Worm (Caenorhabditis elegans) whole organism, late embryonic: ENCODE results near the gene cct-2.

ENCODE experiments used
- C38D4.7 ChIP-seq: fragments of 200-800 bp; sonication (Bioruptor generic); optimal IDR thresholded peaks from 2 replicates; lab custom pipeline; 2018; ENCODE audit warnings: mild to moderate bottlenecking, missing genetic modification characterization, moderate library complexity, missing compliant biosample characterization
- F13H6.1 ChIP-seq: sonication (generic microtip); optimal IDR thresholded peaks from 2 replicates; lab custom pipeline; 2016; ENCODE audit warnings: missing genetic modification characterization, missing compliant biosample characterization
- ama-1 ChIP-seq: fragments of 150-350 bp; optimal IDR thresholded peaks from 2 replicates; lab custom pipeline; 2014
- ceh-14 ChIP-seq: sonication (generic microtip); optimal IDR thresholded peaks from 2 replicates; lab custom pipeline; 2016; ENCODE audit warnings: missing genotype, missing genetic modification characterization, missing compliant biosample characterization
- ceh-18 ChIP-seq: sonication (generic microtip); optimal IDR thresholded peaks from 2 replicates; lab custom pipeline; 2016; ENCODE audit warnings: missing genetic modification characterization, missing compliant biosample characterization
- ceh-2 ChIP-seq: sonication (generic microtip); optimal IDR thresholded peaks from 2 replicates; lab custom pipeline; 2016; ENCODE audit warnings: missing genotype, missing genetic modification characterization, missing compliant biosample characterization
- ceh-22 ChIP-seq: sonication (generic microtip); optimal IDR thresholded peaks from 2 replicates; lab custom pipeline; 2017; ENCODE audit warnings: missing biosample characterization, missing genetic modification characterization
- ceh-30 ChIP-seq: fragments of 150-350 bp; optimal IDR thresholded peaks from 2 replicates; lab custom pipeline; 2014; ENCODE audit warnings: missing biosample characterization, missing genetic modification characterization
- ceh-31 ChIP-seq: sonication (generic microtip); optimal IDR thresholded peaks from 2 replicates; lab custom pipeline; 2016; ENCODE audit warnings: missing genetic modification characterization, missing compliant biosample characterization
- ceh-6 ChIP-seq: fragments of 200-800 bp; sonication (Bioruptor generic); optimal IDR thresholded peaks from 2 replicates; lab custom pipeline; 2018; ENCODE audit warnings: mild to moderate bottlenecking, missing genetic modification characterization, missing compliant biosample characterization
- ceh-9 ChIP-seq: sonication (generic microtip); optimal IDR thresholded peaks from 2 replicates; lab custom pipeline; 2016; ENCODE audit warnings: mild to moderate bottlenecking, missing genetic modification characterization, inconsistent platforms, missing compliant biosample characterization
- che-1 ChIP-seq: sonication (generic microtip); optimal IDR thresholded peaks from 2 replicates; lab custom pipeline; 2016; ENCODE audit warnings: mild to moderate bottlenecking, missing genetic modification characterization, missing compliant biosample characterization
- dmd-4 ChIP-seq: sonication (generic microtip); optimal IDR thresholded peaks from 2 replicates; lab custom pipeline; 2016; ENCODE audit warnings: borderline replicate concordance, missing genetic modification characterization, missing compliant biosample characterization
- elt-2 ChIP-seq: sonication (generic microtip); optimal IDR thresholded peaks from 2 replicates; lab custom pipeline; 2016; ENCODE audit warnings: missing genetic modification reagents, missing genetic modification characterization, missing compliant biosample characterization
- elt-4 ChIP-seq: sonication (generic microtip); optimal IDR thresholded peaks from 2 replicates; lab custom pipeline; 2016; ENCODE audit warnings: missing genetic modification characterization, missing compliant biosample characterization
- ets-4 ChIP-seq: sonication (generic microtip); optimal IDR thresholded peaks from 2 replicates; lab custom pipeline; 2016; ENCODE audit warnings: missing genetic modification characterization, missing compliant biosample characterization
- eyg-1 ChIP-seq: sonication (generic microtip); optimal IDR thresholded peaks from 2 replicates; lab custom pipeline; 2016; ENCODE audit warnings: missing genotype, missing genetic modification characterization, missing compliant biosample characterization
- fkh-10 ChIP-seq: fragments of 150-350 bp; optimal IDR thresholded peaks from 2 replicates; lab custom pipeline; 2014; ENCODE audit warnings: missing biosample characterization, missing genetic modification reagents, missing genetic modification characterization
- fkh-6 ChIP-seq: sonication (generic microtip); optimal IDR thresholded peaks from 2 replicates; lab custom pipeline; 2016; ENCODE audit warnings: missing genetic modification characterization, missing compliant biosample characterization
- hlh-15 ChIP-seq: sonication (generic microtip); optimal IDR thresholded peaks from 2 replicates; lab custom pipeline; 2016; ENCODE audit warnings: missing genetic modification characterization, missing compliant biosample characterization
- hlh-8 ChIP-seq: sonication (generic microtip); optimal IDR thresholded peaks from 2 replicates; lab custom pipeline; 2016; ENCODE audit warnings: missing genotype, missing genetic modification characterization, missing compliant biosample characterization
- lim-6 ChIP-seq: sonication (generic microtip); optimal IDR thresholded peaks from 2 replicates; lab custom pipeline; 2016; ENCODE audit warnings: missing genetic modification characterization, missing compliant biosample characterization
- madf-2 ChIP-seq: sonication (generic microtip); optimal IDR thresholded peaks from 2 replicates; lab custom pipeline; 2017; ENCODE audit warnings: missing genetic modification characterization, missing compliant biosample characterization
- nfya-1 ChIP-seq: sonication (generic microtip); optimal IDR thresholded peaks from 2 replicates; lab custom pipeline; 2017; ENCODE audit warnings: missing genetic modification characterization, mild to moderate bottlenecking, missing compliant biosample characterization, antibody characterized with exemption, moderate library complexity
- nhr-11 ChIP-seq: fragments of 150-350 bp; optimal IDR thresholded peaks from 2 replicates; lab custom pipeline; 2014; ENCODE audit warnings: missing biosample characterization, missing genetic modification characterization
- nhr-232 ChIP-seq: sonication (generic microtip); optimal IDR thresholded peaks from 2 replicates; lab custom pipeline; 2016; ENCODE audit warnings: missing genetic modification characterization, missing compliant biosample characterization
- odd-2 ChIP-seq: sonication (generic microtip); optimal IDR thresholded peaks from 2 replicates; lab custom pipeline; 2017; ENCODE audit warnings: antibody characterized with exemption, mild to moderate bottlenecking, missing genetic modification characterization, missing compliant biosample characterization
- pat-9 ChIP-seq: fragments of 200-800 bp; sonication (Bioruptor generic); optimal IDR thresholded peaks from 2 replicates; lab custom pipeline; 2018; ENCODE audit warnings: mild to moderate bottlenecking, missing genetic modification characterization, moderate library complexity, missing compliant biosample characterization
- pax-1 ChIP-seq: fragments of 150-350 bp; optimal IDR thresholded peaks from 2 replicates; lab custom pipeline; 2014; ENCODE audit warnings: missing biosample characterization, missing genetic modification characterization
- pqm-1 ChIP-seq: sonication (generic microtip); optimal IDR thresholded peaks from 2 replicates; lab custom pipeline; 2016; ENCODE audit warnings: missing genetic modification characterization, missing compliant biosample characterization
- pros-1 ChIP-seq: fragments of 150-350 bp; optimal IDR thresholded peaks from 2 replicates; lab custom pipeline; 2014; ENCODE audit warnings: missing biosample characterization, missing genetic modification reagents, missing genetic modification characterization
- sdc-2 ChIP-seq: sonication (generic microtip); optimal IDR thresholded peaks from 2 replicates; lab custom pipeline; 2016; ENCODE audit warnings: missing genotype, missing genetic modification characterization, missing compliant biosample characterization
- sox-2 ChIP-seq: fragments of 200-800 bp; sonication (Bioruptor generic); IDR thresholded peaks from 2 replicates; pipeline ENCODE4 v1.3.6; 2022; ENCODE audit warnings: missing genetic modification reagents, missing genetic modification characterization, missing compliant biosample characterization
- sox-4 ChIP-seq: sonication (generic microtip); optimal IDR thresholded peaks from 2 replicates; lab custom pipeline; 2017; ENCODE audit warnings: mild to moderate bottlenecking, missing genetic modification characterization, inconsistent platforms, missing compliant biosample characterization
- tbx-7 ChIP-seq: sonication (generic microtip); optimal IDR thresholded peaks from 2 replicates; lab custom pipeline; 2016; ENCODE audit warnings: missing genotype, missing genetic modification characterization, missing compliant biosample characterization
- ttx-3 ChIP-seq: sonication (generic microtip); optimal IDR thresholded peaks from 2 replicates; lab custom pipeline; 2016; ENCODE audit warnings: missing genetic modification reagents, missing genetic modification characterization, missing compliant biosample characterization
- unc-42 ChIP-seq: sonication (generic microtip); optimal IDR thresholded peaks from 2 replicates; lab custom pipeline; 2016; ENCODE audit warnings: missing genotype, missing genetic modification characterization, missing compliant biosample characterization
- unc-86 ChIP-seq: sonication (generic microtip); optimal IDR thresholded peaks from 2 replicates; lab custom pipeline; 2016; ENCODE audit warnings: missing genetic modification characterization, missing compliant biosample characterization
- zip-5 ChIP-seq: sonication (generic microtip); optimal IDR thresholded peaks from 2 replicates; lab custom pipeline; 2016; ENCODE audit warnings: missing genetic modification characterization, missing compliant biosample characterization
- ztf-16 ChIP-seq: sonication (generic microtip); optimal IDR thresholded peaks from 2 replicates; lab custom pipeline; 2017; ENCODE audit warnings: missing genetic modification characterization, missing compliant biosample characterization

cct-2 gene

DNA sequence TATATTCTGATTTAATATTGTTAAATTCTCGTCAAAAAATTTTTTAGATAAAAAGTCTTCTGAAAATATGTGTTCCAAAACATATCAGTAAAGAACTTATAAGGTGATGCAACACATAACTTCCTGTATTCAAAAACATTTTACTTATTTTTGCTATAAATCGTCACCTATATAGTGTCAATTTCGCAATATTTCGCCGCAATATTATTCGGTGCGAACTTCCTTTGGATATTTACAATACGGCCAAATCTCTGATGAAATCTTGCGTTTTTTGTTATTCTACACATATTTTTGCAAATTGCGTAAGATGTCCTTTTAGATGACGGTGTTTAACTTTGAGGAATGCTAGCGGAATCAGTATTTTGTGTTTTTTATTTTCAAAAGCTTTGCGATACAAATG is 6.1 kb upstream of the cct-2 start:
- TF ChIP-seq unc-42 (tag; lab: Kevin White, UChicago) (no peak), ztf-16 (tag; lab: Kevin White, UChicago) (no peak), sdc-2 (no peak), fkh-10 (GFP tag; lab: Kevin White, UChicago) (no peak), hlh-15 (no peak)

DNA sequence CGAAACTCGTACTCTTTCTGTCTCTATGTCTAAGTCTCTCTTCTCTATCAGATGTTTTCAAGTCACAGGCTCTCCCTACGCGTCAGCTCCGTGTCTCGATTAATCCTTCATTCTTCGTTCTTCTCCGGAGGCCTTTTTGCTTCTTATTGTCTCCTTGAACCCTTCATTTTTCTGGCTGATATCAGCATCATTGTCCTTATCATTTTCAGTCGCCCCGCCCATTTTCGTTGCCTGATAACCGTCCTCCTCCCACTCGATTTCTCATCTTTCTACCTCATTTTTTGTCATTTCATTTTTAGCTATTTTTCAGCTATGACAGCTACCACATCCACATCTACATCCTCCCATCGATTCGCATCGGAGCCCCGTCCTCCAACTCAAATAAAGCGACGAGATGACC is 5.4 kb upstream of the cct-2 start, which contains the start of gene B0457.6:
Gene B0457.6, plus strand, starts transcription at position 284 of the 400 bp plus-strand sequence.
- TF ChIP-seq fkh-6 (no peak), elt-2 (tag; lab: Kevin White, UChicago) (peak; percentile 57)

DNA sequence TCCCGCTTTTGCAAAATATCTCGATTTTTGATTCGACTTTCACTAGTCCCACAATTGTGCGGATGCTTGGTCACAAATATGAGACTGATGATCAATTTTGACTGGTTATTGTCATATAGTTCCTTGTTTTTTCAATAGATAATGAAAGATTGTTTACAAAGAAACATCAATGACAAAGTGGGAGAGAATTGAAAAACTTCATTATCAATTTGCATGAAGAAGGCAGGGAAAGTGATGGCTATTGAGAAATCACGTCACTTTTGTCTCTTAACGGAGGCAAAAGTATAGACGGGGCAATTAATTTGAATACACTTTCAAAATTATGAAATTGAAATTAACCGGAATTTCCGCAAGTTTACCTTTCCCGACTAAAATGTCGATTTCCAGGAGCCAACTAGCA is 4.4 kb upstream of the cct-2 start:
- TF ChIP-seq lim-6 (tag; lab: Kevin White, UChicago) (no peak), madf-2 (no peak), nhr-232 (tag; lab: Kevin White, UChicago) (no peak), fkh-6 (no peak), tbx-7 (tag; lab: Kevin White, UChicago) (no peak)

ce11 chrII:8926451-8926850 is 1.1 kb upstream of the cct-2 start, which contains the start of gene B0457.2:
Gene B0457.2 (minus strand): TSS chrII:8926551.
- TF ChIP-seq eyg-1 (no peak), unc-86 (tag; lab: Kevin White, UChicago) (no peak), pqm-1 (tag; lab: Kevin White, UChicago) (no peak), ceh-14 (tag; lab: Kevin White, UChicago) (no peak), F13H6.1 (tag; lab: Kevin White, UChicago) (no peak), ceh-18 (tag; lab: Kevin White, UChicago) (no peak), ceh-2 (tag; lab: Kevin White, UChicago) (no peak), hlh-8 (tag; lab: Kevin White, UChicago) (no peak), ttx-3 (tag; lab: Kevin White, UChicago) (no peak), dmd-4 (tag; lab: Kevin White, UChicago) (no peak), ceh-22 (tag; lab: Kevin White, UChicago) (no peak), nhr-232 (tag; lab: Kevin White, UChicago) (no peak), pat-9 (no peak), elt-4 (tag; lab: Kevin White, UChicago) (no peak), ceh-6 (GFP tag; lab: Kevin White, UChicago) (no peak), ceh-30 (tag; lab: Kevin White, UChicago) (no peak)

ce11 chrII:8929771-8930170 is 2.2 kb downstream of the cct-2 start, which contains the start of gene mrpl-50:
Gene mrpl-50 (plus strand): TSS chrII:8929841.
- TF ChIP-seq unc-86 (tag; lab: Kevin White, UChicago), result no peak
- TF ChIP-seq, all 69 proteins: peak for 0

ce11 chrII:8930763-8931162 is 3.2 kb downstream of the cct-2 start, which contains the start of gene enol-1:
Gene enol-1 (plus strand): TSS chrII:8930997.
- TF ChIP-seq ets-4 (tag; lab: Kevin White, UChicago) (no peak), sox-4 (no peak), F13H6.1 (tag; lab: Kevin White, UChicago) (no peak), odd-2 (no peak), pros-1 (tag; lab: Kevin White, UChicago) (no peak), C38D4.7 (GFP tag; lab: Kevin White, UChicago) (no peak), elt-2 (tag; lab: Kevin White, UChicago) (no peak), ceh-18 (tag; lab: Kevin White, UChicago) (no peak), nhr-11 (tag; lab: Kevin White, UChicago) (no peak), unc-86 (tag; lab: Kevin White, UChicago) (no peak), sox-2 (no peak), che-1 (no peak), pqm-1 (tag; lab: Kevin White, UChicago) (no peak), ceh-31 (tag; lab: Kevin White, UChicago) (no peak), hlh-15 (no peak), ama-1 (lab: Kevin White, UChicago) (no peak), ceh-9 (tag; lab: Kevin White, UChicago) (no peak), pax-1 (tag; lab: Kevin White, UChicago) (no peak), zip-5 (tag; lab: Kevin White, UChicago) (no peak), nfya-1 (no peak)
